Fruit fly (Drosophila melanogaster): Measurements from ENCODE around the gene CG6793.

- TF ChIP-seq CG8478 (optimal IDR thresholded peaks at IDR 0.05) = no peak
- TF ChIP-seq CTCF (optimal IDR thresholded peaks at IDR 0.05) = peak; percentile 94 to 95
Observed at dm6 chr3L:12066699-12067287, 24.6 kb downstream of the CG6793 start.

Measured in S2 (cell line).